Worm (Caenorhabditis elegans) whole organism, early embryonic: ENCODE results near the gene fbxc-47.

ENCODE experiments used
- F13C5.2 ChIP-seq: sonication (generic microtip); optimal IDR thresholded peaks from 2 replicates; lab custom pipeline; 2017; ENCODE audit warnings: mild to moderate bottlenecking, missing genetic modification characterization, inconsistent platforms, missing compliant biosample characterization
- aly-1 ChIP-seq: sonication (generic microtip); optimal IDR thresholded peaks from 2 replicates; lab custom pipeline; 2016; ENCODE audit warnings: missing genetic modification characterization, missing compliant biosample characterization
- ama-1 ChIP-seq: fragments of 150-350 bp; optimal IDR thresholded peaks from 2 replicates; lab custom pipeline; 2014
- ceh-13 ChIP-seq: fragments of 200-800 bp; sonication (Bioruptor generic); optimal IDR thresholded peaks from 2 replicates; lab custom pipeline; 2018; ENCODE audit warnings: mild to moderate bottlenecking, missing genetic modification characterization, missing compliant biosample characterization
- ceh-36 ChIP-seq: sonication (generic microtip); optimal IDR thresholded peaks from 2 replicates; lab custom pipeline; 2016; ENCODE audit warnings: missing genetic modification characterization, inconsistent platforms, missing compliant biosample characterization
- ets-7 ChIP-seq: sonication (generic microtip); optimal IDR thresholded peaks from 2 replicates; lab custom pipeline; 2016; ENCODE audit warnings: missing genotype, missing genetic modification characterization, missing compliant biosample characterization
- flt-1 ChIP-seq: fragments of 200-800 bp; sonication (Bioruptor generic); IDR thresholded peaks from 2 replicates; pipeline ENCODE4 v1.3.6; 2022; ENCODE audit warnings: missing genetic modification characterization, missing compliant biosample characterization
- hmbx-1 ChIP-seq: sonication (generic microtip); optimal IDR thresholded peaks from 2 replicates; lab custom pipeline; 2016; ENCODE audit warnings: mild to moderate bottlenecking, missing genetic modification characterization, missing compliant biosample characterization
- hmg-4 ChIP-seq: fragments of 200-800 bp; sonication (Bioruptor generic); optimal IDR thresholded peaks from 2 replicates; lab custom pipeline; 2018; ENCODE audit warnings: mild to moderate bottlenecking, missing genetic modification characterization, missing compliant biosample characterization
- pes-1 ChIP-seq: fragments of 200-800 bp; sonication (Bioruptor generic); IDR thresholded peaks from 2 replicates; pipeline ENCODE4 v1.3.6; 2022; ENCODE audit warnings: missing genetic modification reagents, missing genetic modification characterization, missing compliant biosample characterization
- scrt-1 ChIP-seq: fragments of 200-800 bp; sonication (Bioruptor generic); IDR thresholded peaks from 2 replicates; pipeline ENCODE4 v1.3.6; 2022; ENCODE audit warnings: missing genetic modification characterization, missing compliant biosample characterization
- tbx-11 ChIP-seq: fragments of 200-800 bp; sonication (Bioruptor generic); IDR thresholded peaks from 2 replicates; pipeline ENCODE4 v1.3.6; 2022; ENCODE audit warnings: missing genetic modification characterization, missing compliant biosample characterization
- tbx-37 ChIP-seq: fragments of 200-800 bp; sonication (Bioruptor generic); conservative IDR thresholded peaks from 2 replicates; pipeline ENCODE4 v1.3.6; 2022; ENCODE audit warnings: missing genetic modification reagents, missing genetic modification characterization, missing compliant biosample characterization
- tra-4 ChIP-seq: sonication (generic microtip); optimal IDR thresholded peaks from 2 replicates; lab custom pipeline; 2017; ENCODE audit warnings: missing genetic modification characterization, missing compliant biosample characterization

- no peak for TF ChIP-seq ama-1
- no peak for TF ChIP-seq ets-7
- TF ChIP-seq ceh-13 (GFP tag; lab: Kevin White, UChicago), result no peak
- TF ChIP-seq tbx-11 (GFP tag; lab: Robert Waterston, UW), result no peak
- TF ChIP-seq F13C5.2 (tag; lab: Kevin White, UChicago), result no peak
- no peak for TF ChIP-seq ceh-36 (tag; lab: Kevin White, UChicago)
- no peak for TF ChIP-seq hmg-4 (GFP tag; lab: Kevin White, UChicago)
- TF ChIP-seq hmbx-1 (tag; lab: Kevin White, UChicago), result no peak
- no peak for TF ChIP-seq tbx-37 (GFP tag; lab: Robert Waterston, UW)
- no peak for TF ChIP-seq scrt-1 (GFP tag; lab: Robert Waterston, UW)
- no peak for TF ChIP-seq aly-1
- no peak for TF ChIP-seq tra-4 (tag; lab: Kevin White, UChicago)
- no peak for TF ChIP-seq flt-1 (GFP tag; lab: Robert Waterston, UW)
- TF ChIP-seq pes-1 (GFP tag; lab: Robert Waterston, UW), result no peak
Observed at ce11 chrIV:3783910-3784309, 21.4 kb upstream of the fbxc-47 start, which contains the start of gene glct-6.
